Worm (Caenorhabditis elegans): ENCODE data around the gene nhr-206.

- no peak for TF ChIP-seq lin-13 (tag; optimal IDR thresholded peaks at IDR 0.05)
- TF ChIP-seq sptf-1 (tag; optimal IDR thresholded peaks at IDR 0.05), result no peak
- no peak for TF ChIP-seq elt-1 (tag; optimal IDR thresholded peaks at IDR 0.05; ENCODE audit: borderline replicate concordance, insufficient read depth)
- no peak for TF ChIP-seq pha-4 (tag; optimal IDR thresholded peaks at IDR 0.05)
- TF ChIP-seq ham-2 (GFP tag; optimal IDR thresholded peaks at IDR 0.05), result no peak
- no peak for TF ChIP-seq snpc-4 (tag; optimal IDR thresholded peaks at IDR 0.05)
- no peak for TF ChIP-seq nhr-2 (tag; optimal IDR thresholded peaks at IDR 0.05)
- no peak for TF ChIP-seq ces-1 (GFP tag; optimal IDR thresholded peaks at IDR 0.05)
- TF ChIP-seq elt-3 (tag; optimal IDR thresholded peaks at IDR 0.05), result no peak
- no peak for TF ChIP-seq nhr-76 (tag; optimal IDR thresholded peaks at IDR 0.05)
- TF ChIP-seq unc-62 (GFP tag; optimal IDR thresholded peaks at IDR 0.05), result no peak
- no peak for TF ChIP-seq mab-5 (tag; optimal IDR thresholded peaks at IDR 0.05)
- TF ChIP-seq nhr-237 (tag; optimal IDR thresholded peaks at IDR 0.05), result no peak
- TF ChIP-seq flh-1 (GFP tag; optimal IDR thresholded peaks at IDR 0.05), result no peak
Measured at ce11 chrV:12115150-12115549, 23.3 kb downstream of the nhr-206 start.
